Fruit fly (Drosophila melanogaster) whole organism, embryonic: ENCODE results near the gene Tengl1.
A peak's percentile ranks its signal among the peaks of the same experiment; 100 is the strongest.

ENCODE experiments used
- CG10565 ChIP-seq: fragments of 200-800 bp; sonication (Bioruptor generic); optimal IDR thresholded peaks from 3 replicates; lab custom pipeline; 2016; ENCODE audit warnings: missing biosample characterization, mild to moderate bottlenecking, missing genetic modification characterization
- CG11723 ChIP-seq: fragments of 200-800 bp; sonication (Bioruptor generic); optimal IDR thresholded peaks from 2 replicates; lab custom pipeline; 2017; ENCODE audit warnings: missing biosample characterization, mild to moderate bottlenecking, missing genetic modification characterization
- CG12155 ChIP-seq: fragments of 200-800 bp; sonication (Bioruptor generic); optimal IDR thresholded peaks from 3 replicates; lab custom pipeline; 2016; ENCODE audit warnings: missing biosample characterization, missing genetic modification characterization
- CG12219 ChIP-seq: fragments of 200-800 bp; sonication (Bioruptor generic); optimal IDR thresholded peaks from 3 replicates; lab custom pipeline; 2018; ENCODE audit warnings: missing biosample characterization, mild to moderate bottlenecking, missing genetic modification characterization
- CG12236 ChIP-seq: fragments of 200-800 bp; sonication (Bioruptor generic); optimal IDR thresholded peaks from 2 replicates; lab custom pipeline; 2016; ENCODE audit warnings: missing biosample characterization, missing genetic modification characterization
- CG12659 ChIP-seq: fragments of 200-800 bp; sonication (Bioruptor generic); optimal IDR thresholded peaks from 3 replicates; lab custom pipeline; 2017; ENCODE audit warnings: mild to moderate bottlenecking, missing biosample characterization, missing genetic modification reagents, missing genetic modification characterization
- CG12744 ChIP-seq: fragments of 200-800 bp; sonication (Bioruptor generic); optimal IDR thresholded peaks from 2 replicates; lab custom pipeline; 2016; ENCODE audit warnings: missing biosample characterization, missing genetic modification characterization
- CG12769 ChIP-seq: fragments of 200-800 bp; sonication (Bioruptor generic); optimal IDR thresholded peaks from 2 replicates; lab custom pipeline; 2019; ENCODE audit warnings: missing biosample characterization, mild to moderate bottlenecking, missing genetic modification characterization, moderate library complexity
- CG14050 ChIP-seq: fragments of 200-800 bp; sonication (Bioruptor generic); IDR thresholded peaks from 3 replicates; pipeline ENCODE4 v1.3.6; 2022; ENCODE audit warnings: missing biosample characterization, missing genetic modification characterization
- CG17328 ChIP-seq: fragments of 200-800 bp; sonication (Bioruptor generic); IDR thresholded peaks from 2 replicates; pipeline ENCODE4 v1.3.6; 2022; ENCODE audit warnings: missing biosample characterization, missing genetic modification characterization
- CG1792 ChIP-seq: fragments of 200-800 bp; sonication (Bioruptor generic); optimal IDR thresholded peaks from 2 replicates; lab custom pipeline; 2016; ENCODE audit warnings: missing biosample characterization, missing genetic modification characterization
- CG18262 ChIP-seq: fragments of 200-800 bp; optimal IDR thresholded peaks from 3 replicates; lab custom pipeline; 2019; ENCODE audit warnings: missing biosample characterization, mild to moderate bottlenecking, missing genetic modification characterization, moderate library complexity
- CG2875 ChIP-seq: fragments of 200-800 bp; sonication (Bioruptor generic); optimal IDR thresholded peaks from 2 replicates; lab custom pipeline; 2017; ENCODE audit warnings: missing biosample characterization, mild to moderate bottlenecking, missing genetic modification characterization, missing genetic modification reagents
- CG33213 ChIP-seq: fragments of 200-800 bp; sonication (Bioruptor generic); optimal IDR thresholded peaks from 3 replicates; lab custom pipeline; 2016; ENCODE audit warnings: missing biosample characterization, missing genetic modification characterization
- CG3726 ChIP-seq: fragments of 200-800 bp; sonication (Bioruptor generic); IDR thresholded peaks from 3 replicates; pipeline ENCODE4, ENCODE4 v1.3.6; 2022; ENCODE audit warnings: missing biosample characterization, missing genetic modification characterization
- CG4282 ChIP-seq: fragments of 200-800 bp; sonication (Bioruptor generic); optimal IDR thresholded peaks from 2 replicates; lab custom pipeline; 2016; ENCODE audit warnings: missing biosample characterization, missing genetic modification characterization
- CG4820 ChIP-seq: fragments of 200-800 bp; sonication (Bioruptor generic); optimal IDR thresholded peaks from 3 replicates; lab custom pipeline; 2016; ENCODE audit warnings: missing biosample characterization, missing genetic modification characterization
- CG6272 ChIP-seq: fragments of 200-800 bp; sonication (Bioruptor generic); IDR thresholded peaks from 2 replicates; pipeline ENCODE4 v1.3.6; 2022; ENCODE audit warnings: missing biosample characterization, missing genetic modification characterization
- CG7963 ChIP-seq: fragments of 200-800 bp; sonication (Bioruptor generic); IDR thresholded peaks from 3 replicates; pipeline ENCODE4 v1.3.6; 2022; ENCODE audit warnings: missing biosample characterization, missing genetic modification characterization; ENCODE audit not compliant: partially characterized antibody
- CG9215 ChIP-seq: fragments of 200-800 bp; sonication (Bioruptor generic); IDR thresholded peaks from 2 replicates; pipeline ENCODE4 v1.3.6; 2022; ENCODE audit warnings: missing biosample characterization, missing genetic modification characterization
- CG9437 ChIP-seq: fragments of 200-800 bp; sonication (Bioruptor generic); optimal IDR thresholded peaks from 2 replicates; lab custom pipeline; 2018; ENCODE audit warnings: missing biosample characterization, mild to moderate bottlenecking, missing genetic modification characterization
- CoRest ChIP-seq: fragments of 200-800 bp; sonication (Bioruptor generic); optimal IDR thresholded peaks from 3 replicates; lab custom pipeline; 2018; ENCODE audit warnings: missing biosample characterization, mild to moderate bottlenecking, missing genetic modification characterization, moderate library complexity
- Fer2 ChIP-seq: fragments of 200-800 bp; sonication (Bioruptor generic); optimal IDR thresholded peaks from 2 replicates; lab custom pipeline; 2018; ENCODE audit warnings: missing biosample characterization, mild to moderate bottlenecking, missing genetic modification characterization, moderate library complexity
- Gug ChIP-seq: fragments of 200-800 bp; sonication (Bioruptor generic); IDR thresholded peaks from 4 replicates; pipeline ENCODE4 v1.3.6; 2022; ENCODE audit warnings: missing biosample characterization, missing genetic modification characterization
- HLH3B ChIP-seq: fragments of 200-800 bp; sonication (Bioruptor generic); IDR thresholded peaks from 2 replicates; pipeline ENCODE4 v1.3.6; 2022; ENCODE audit warnings: missing biosample characterization, missing genetic modification characterization
- NK7.1 ChIP-seq: fragments of 200-800 bp; sonication (Bioruptor generic); optimal IDR thresholded peaks from 3 replicates; lab custom pipeline; 2016; ENCODE audit warnings: missing biosample characterization, missing genetic modification characterization
- Ravus ChIP-seq: fragments of 200-800 bp; sonication (Bioruptor generic); IDR thresholded peaks from 2 replicates; pipeline ENCODE4 v1.3.6; 2022; ENCODE audit warnings: missing biosample characterization, missing genetic modification characterization
- Rx ChIP-seq: fragments of 200-800 bp; sonication (Bioruptor generic); IDR thresholded peaks from 2 replicates; pipeline ENCODE4 v1.3.6; 2022; ENCODE audit warnings: missing biosample characterization, missing genetic modification characterization
- Sin3A ChIP-seq: fragments of >200 bp; optimal IDR thresholded peaks from 2 replicates; lab custom pipeline; 2018
- YL-1 ChIP-seq: fragments of 200-800 bp; sonication (Bioruptor generic); optimal IDR thresholded peaks from 3 replicates; lab custom pipeline; 2017; ENCODE audit warnings: missing biosample characterization, mild to moderate bottlenecking, missing genetic modification characterization
- ac ChIP-seq: fragments of 200-800 bp; sonication (Bioruptor generic); optimal IDR thresholded peaks from 3 replicates; lab custom pipeline; 2017; ENCODE audit warnings: missing biosample characterization, mild to moderate bottlenecking, missing genetic modification characterization
- ash1 ChIP-seq: fragments of 200-800 bp; sonication (Bioruptor generic); optimal IDR thresholded peaks from 2 replicates; lab custom pipeline; 2018; ENCODE audit warnings: missing biosample characterization, mild to moderate bottlenecking, missing genetic modification characterization
- bigmax ChIP-seq: fragments of 200-800 bp; sonication (Bioruptor generic); optimal IDR thresholded peaks from 2 replicates; lab custom pipeline; 2018; ENCODE audit warnings: missing biosample characterization, mild to moderate bottlenecking, missing genetic modification characterization
- bsh ChIP-seq, 2 experiments: fragments of 200-800 bp; sonication (Bioruptor generic); optimal IDR thresholded peaks; 2 replicates each; lab custom pipeline; 2017 to 2018; ENCODE audit warnings: mild to moderate bottlenecking in 2 of 2, missing biosample characterization in 2 of 2, missing genetic modification characterization in 2 of 2, moderate library complexity in 1 of 2
- caup ChIP-seq: fragments of 200-800 bp; sonication (Bioruptor generic); optimal IDR thresholded peaks from 3 replicates; lab custom pipeline; 2017; ENCODE audit warnings: missing biosample characterization, mild to moderate bottlenecking, missing genetic modification characterization, moderate library complexity; ENCODE audit not compliant: severe bottlenecking
- crol ChIP-seq: fragments of 200-800 bp; sonication (Bioruptor generic); IDR thresholded peaks from 2 replicates; pipeline ENCODE4 v1.3.6; 2022; ENCODE audit warnings: missing biosample characterization, missing genetic modification characterization
- dan ChIP-seq: fragments of 200-800 bp; sonication (Bioruptor generic); IDR thresholded peaks from 2 replicates; pipeline ENCODE4 v1.3.6; 2022; ENCODE audit warnings: missing biosample characterization, missing genetic modification characterization
- eve ChIP-seq, 2 experiments: fragments of >200 bp; optimal IDR thresholded peaks; 2 replicates each; lab custom pipeline; 2017; ENCODE audit warnings: missing biosample characterization in 2 of 2, missing genetic modification characterization in 2 of 2
- hb ChIP-seq: fragments of 200-800 bp; sonication (Bioruptor generic); IDR thresholded peaks from 3 replicates; pipeline ENCODE4 v1.3.6; 2022; ENCODE audit warnings: missing biosample characterization, missing genetic modification characterization; ENCODE audit not compliant: partially characterized antibody
- jumu ChIP-seq: fragments of 200-800 bp; sonication (Bioruptor generic); optimal IDR thresholded peaks from 3 replicates; lab custom pipeline; 2016; ENCODE audit warnings: missing biosample characterization, missing genetic modification characterization
- kni ChIP-seq: fragments of 200-800 bp; sonication (Bioruptor generic); optimal IDR thresholded peaks from 3 replicates; lab custom pipeline; 2017; ENCODE audit warnings: mild to moderate bottlenecking, missing biosample characterization, missing genetic modification reagents, missing genetic modification characterization
- lilli ChIP-seq: fragments of 200-800 bp; sonication (Bioruptor generic); optimal IDR thresholded peaks from 3 replicates; lab custom pipeline; 2016; ENCODE audit warnings: missing biosample characterization, missing genetic modification characterization
- nom ChIP-seq: fragments of 200-800 bp; sonication (Bioruptor generic); optimal IDR thresholded peaks from 2 replicates; lab custom pipeline; 2017; ENCODE audit warnings: missing biosample characterization, missing genetic modification characterization, mild to moderate bottlenecking, moderate library complexity, missing genetic modification reagents
- pzg ChIP-seq: fragments of 200-800 bp; sonication (Bioruptor generic); optimal IDR thresholded peaks from 3 replicates; lab custom pipeline; 2018; ENCODE audit warnings: missing biosample characterization, mild to moderate bottlenecking, missing genetic modification characterization, moderate library complexity
- run ChIP-seq: fragments of 200-800 bp; sonication (Bioruptor generic); optimal IDR thresholded peaks from 3 replicates; lab custom pipeline; 2018; ENCODE audit warnings: missing biosample characterization, mild to moderate bottlenecking, missing genetic modification characterization
- sna ChIP-seq: fragments of 200-800 bp; sonication (Bioruptor generic); IDR thresholded peaks from 2 replicates; pipeline ENCODE4 v1.3.6; 2022; ENCODE audit warnings: missing biosample characterization, missing genetic modification characterization; ENCODE audit not compliant: partially characterized antibody
- sr ChIP-seq: fragments of 200-800 bp; sonication (Bioruptor generic); IDR thresholded peaks from 3 replicates; pipeline ENCODE4 v1.3.6; 2022; ENCODE audit warnings: missing biosample characterization, missing genetic modification characterization
- tio ChIP-seq: fragments of 200-800 bp; sonication (Bioruptor generic); optimal IDR thresholded peaks from 2 replicates; lab custom pipeline; 2017; ENCODE audit warnings: missing biosample characterization, missing genetic modification characterization, inconsistent platforms
- tll ChIP-seq, 2 experiments: fragments of 200-800 bp in 1 of 2; fragments of >200 bp in 1 of 2; sonication (Bioruptor generic) in 1 of 2; optimal IDR thresholded peaks; 2 replicates each; lab custom pipeline; 2017 to 2019; ENCODE audit warnings: missing biosample characterization in 2 of 2, missing genetic modification characterization in 2 of 2, mild to moderate bottlenecking in 1 of 2, moderate library complexity in 1 of 2
- toy ChIP-seq: fragments of 200-800 bp; sonication (Bioruptor generic); IDR thresholded peaks from 2 replicates; pipeline ENCODE4 v1.3.6; 2022; ENCODE audit warnings: missing biosample characterization, missing genetic modification characterization
- trem ChIP-seq: fragments of 200-800 bp; optimal IDR thresholded peaks from 3 replicates; lab custom pipeline; 2019; ENCODE audit warnings: missing biosample characterization, mild to moderate bottlenecking, missing genetic modification characterization, moderate library complexity

The Tengl1 gene

dm6 chr2L:2214004-2214403, 26.4 kb downstream of the Tengl1 start, which contains the start of the genes Uch and CG34174 (continued):
- TF ChIP-seq sr (GFP tag; lab: Robert Waterston, UW) (no peak), CG10565 (GFP tag; lab: Kevin White, UChicago) (no peak), CG6272 (no peak), toy (GFP tag; lab: Robert Waterston, UW) (no peak), tio (GFP tag; lab: Kevin White, UChicago) (no peak), dan (no peak), CG3726 (GFP tag; lab: Robert Waterston, UW) (no peak), run (tag; lab: Kevin White, UChicago) (no peak), trem (tag; lab: Kevin White, UChicago) (peak; percentile 59), CoRest (tag; lab: Kevin White, UChicago) (peak; percentile 29), CG4820 (GFP tag; lab: Kevin White, UChicago) (no peak), YL-1 (peak; percentile 37), CG12219 (GFP tag; lab: Kevin White, UChicago) (no peak), CG4282 (GFP tag; lab: Kevin White, UChicago) (no peak), lilli (GFP tag; lab: Kevin White, UChicago) (no peak), pzg (peak; percentile 78), eve (GFP tag; optimal IDR thresholded peaks at IDR 0.05; lab: Kevin White, UChicago) (no peak), HLH3B (GFP tag; lab: Robert Waterston, UW) (no peak), CG11723 (no peak), CG33213 (GFP tag; lab: Kevin White, UChicago) (no peak), tll (GFP tag; optimal IDR thresholded peaks at IDR 0.05; lab: Kevin White, UChicago) (no peak), CG7963 (GFP tag; lab: Robert Waterston, UW) (no peak), kni (GFP tag; lab: Kevin White, UChicago) (peak; percentile 18), hb (GFP tag; lab: Robert Waterston, UW) (no peak), CG1792 (GFP tag; lab: Kevin White, UChicago) (no peak), CG9437 (GFP tag; lab: Kevin White, UChicago) (peak; percentile 11), CG12769 (no peak), NK7.1 (GFP tag; lab: Kevin White, UChicago) (no peak), Ravus (no peak), Sin3A (peak; percentile 43), jumu (no peak), CG12236 (no peak), CG9215 (GFP tag; lab: Robert Waterston, UW) (no peak), nom (GFP tag; lab: Kevin White, UChicago) (no peak), ash1 (GFP tag; lab: Kevin White, UChicago) (no peak), CG12155 (GFP tag; lab: Kevin White, UChicago) (peak; percentile 21), CG2875 (no peak), Rx (GFP tag; lab: Robert Waterston, UW) (no peak), sna (GFP tag; lab: Robert Waterston, UW) (peak; percentile 79), caup (GFP tag; lab: Kevin White, UChicago) (peak; percentile 1), CG14050 (GFP tag; lab: Robert Waterston, UW) (no peak), bigmax (GFP tag; lab: Kevin White, UChicago) (no peak), CG12659 (peak; percentile 68), bsh (GFP tag; optimal IDR thresholded peaks at IDR 0.05; lab: Kevin White, UChicago) (peak in 1 of 2 experiments; percentile 11), CG17328 (GFP tag; lab: Robert Waterston, UW) (no peak), ac (GFP tag; lab: Kevin White, UChicago) (no peak), CG18262 (tag; lab: Kevin White, UChicago) (peak; percentile 28), crol (GFP tag; lab: Robert Waterston, UW) (no peak), CG12744 (no peak), Gug (no peak), Fer2 (tag; lab: Kevin White, UChicago) (no peak)
